Fruit fly (Drosophila melanogaster) whole organism, embryonic: ENCODE measurements around the gene CG34244.

Experiments
- Abd-B ChIP-seq: fragments of 200-800 bp; sonication (Bioruptor generic); optimal IDR thresholded peaks from 2 replicates; lab custom pipeline; 2018; ENCODE audit warnings: missing biosample characterization, mild to moderate bottlenecking, missing genetic modification characterization, moderate library complexity
- B-H2 ChIP-seq: fragments of 200-800 bp; sonication (Bioruptor generic); optimal IDR thresholded peaks from 2 replicates; lab custom pipeline; 2018; ENCODE audit warnings: missing biosample characterization, mild to moderate bottlenecking, missing genetic modification characterization
- CG11560 ChIP-seq: fragments of 200-800 bp; sonication (Bioruptor generic); IDR thresholded peaks from 3 replicates; pipeline ENCODE4 v1.3.6; 2022; ENCODE audit warnings: missing biosample characterization, missing genetic modification characterization
- CG12104 ChIP-seq: fragments of 200-800 bp; sonication (Bioruptor generic); optimal IDR thresholded peaks from 3 replicates; lab custom pipeline; 2016; ENCODE audit warnings: missing biosample characterization, missing genetic modification characterization
- CG13123 ChIP-seq: fragments of 200-800 bp; sonication (Bioruptor generic); optimal IDR thresholded peaks from 2 replicates; lab custom pipeline; 2016; ENCODE audit warnings: missing biosample characterization, missing genetic modification characterization
- CG13424 ChIP-seq: fragments of 200-800 bp; sonication (Bioruptor generic); optimal IDR thresholded peaks from 2 replicates; lab custom pipeline; 2019; ENCODE audit warnings: missing biosample characterization, mild to moderate bottlenecking, missing genetic modification characterization, moderate library complexity
- CG13775 ChIP-seq: fragments of 200-800 bp; sonication (Bioruptor generic); optimal IDR thresholded peaks from 3 replicates; lab custom pipeline; 2017; ENCODE audit warnings: missing biosample characterization, mild to moderate bottlenecking, missing genetic modification characterization
- CG17186 ChIP-seq: fragments of 200-800 bp; sonication (Bioruptor generic); optimal IDR thresholded peaks from 3 replicates; lab custom pipeline; 2017; ENCODE audit warnings: missing biosample characterization, missing genetic modification reagents, missing genetic modification characterization
- CG2202 ChIP-seq: fragments of 200-800 bp; sonication (Bioruptor generic); optimal IDR thresholded peaks from 2 replicates; lab custom pipeline; 2018; ENCODE audit warnings: missing biosample characterization, mild to moderate bottlenecking, missing genetic modification characterization
- CG30020 ChIP-seq: fragments of 200-800 bp; optimal IDR thresholded peaks from 2 replicates; lab custom pipeline; 2019; ENCODE audit warnings: missing biosample characterization, mild to moderate bottlenecking, missing genetic modification characterization, moderate library complexity
- CG31441 ChIP-seq: fragments of 200-800 bp; sonication (Bioruptor generic); IDR thresholded peaks from 2 replicates; pipeline ENCODE4 v1.3.6; 2022; ENCODE audit warnings: missing biosample characterization, missing genetic modification characterization
- CG3163 ChIP-seq: fragments of 200-800 bp; sonication (Bioruptor generic); optimal IDR thresholded peaks from 3 replicates; lab custom pipeline; 2016; ENCODE audit warnings: missing biosample characterization, missing genetic modification characterization
- CG5180 ChIP-seq: fragments of 200-800 bp; sonication (Bioruptor generic); optimal IDR thresholded peaks from 3 replicates; lab custom pipeline; 2017; ENCODE audit warnings: missing biosample characterization, missing genetic modification characterization, mild to moderate bottlenecking, moderate library complexity, missing genetic modification reagents
- CG5953 ChIP-seq: fragments of 200-800 bp; sonication (Bioruptor generic); IDR thresholded peaks from 2 replicates; pipeline ENCODE4 v1.3.6; 2022; ENCODE audit warnings: missing biosample characterization, missing genetic modification characterization
- CG8290 ChIP-seq, 3 experiments: fragments of 200-800 bp; sonication (Bioruptor generic); optimal IDR thresholded peaks; 2 replicates each; lab custom pipeline; 2016 to 2019; ENCODE audit warnings: missing biosample characterization in 3 of 3, missing genetic modification characterization in 3 of 3, mild to moderate bottlenecking in 2 of 3, moderate library complexity in 1 of 3
- CTCF ChIP-seq: fragments of 200-800 bp; sonication (Bioruptor generic); optimal IDR thresholded peaks from 2 replicates; lab custom pipeline; 2017; ENCODE audit warnings: missing biosample characterization, mild to moderate bottlenecking, missing genetic modification characterization, moderate library complexity
- Chrac-16 ChIP-seq: fragments of 200-800 bp; sonication (Bioruptor generic); optimal IDR thresholded peaks from 3 replicates; lab custom pipeline; 2016; ENCODE audit warnings: missing biosample characterization, missing genetic modification characterization
- CkIIα-i1 ChIP-seq: fragments of 200-800 bp; sonication (Bioruptor generic); IDR thresholded peaks from 2 replicates; pipeline ENCODE4 v1.3.6; 2022; ENCODE audit warnings: missing biosample characterization, missing genetic modification characterization
- Dref ChIP-seq: fragments of 200-800 bp; sonication (Bioruptor generic); IDR thresholded peaks from 2 replicates; pipeline ENCODE4 v1.3.6; 2022; ENCODE audit warnings: missing biosample characterization, missing genetic modification characterization
- E2f1 ChIP-seq: fragments of 200-800 bp; sonication (Bioruptor generic); IDR thresholded peaks from 2 replicates; pipeline ENCODE4 v1.3.6; 2022; ENCODE audit warnings: missing biosample characterization, missing genetic modification characterization
- E2f2 ChIP-seq: fragments of 200-800 bp; sonication (Bioruptor generic); IDR thresholded peaks from 2 replicates; pipeline ENCODE4 v1.3.6; 2022; ENCODE audit warnings: missing biosample characterization, missing genetic modification characterization
- Ets65A ChIP-seq: fragments of 200-800 bp; sonication (Bioruptor generic); peaks from one replicate; lab custom pipeline; 2016; ENCODE audit warnings: missing biosample characterization, missing genetic modification characterization
- NK7.1 ChIP-seq: fragments of 200-800 bp; sonication (Bioruptor generic); optimal IDR thresholded peaks from 3 replicates; lab custom pipeline; 2016; ENCODE audit warnings: missing biosample characterization, missing genetic modification characterization
- Oli ChIP-seq: fragments of 200-800 bp; sonication (Bioruptor generic); optimal IDR thresholded peaks from 2 replicates; lab custom pipeline; 2018; ENCODE audit warnings: missing biosample characterization, mild to moderate bottlenecking, missing genetic modification characterization, moderate library complexity
- Xbp1 ChIP-seq: fragments of 200-800 bp; sonication (Bioruptor generic); optimal IDR thresholded peaks from 3 replicates; lab custom pipeline; 2016; ENCODE audit warnings: missing biosample characterization, mild to moderate bottlenecking, missing genetic modification characterization
- abd-A ChIP-seq: fragments of 200-800 bp; sonication (Bioruptor generic); optimal IDR thresholded peaks from 3 replicates; lab custom pipeline; 2019; ENCODE audit warnings: missing biosample characterization, mild to moderate bottlenecking, missing genetic modification characterization, moderate library complexity
- ara ChIP-seq: fragments of 200-800 bp; sonication (Bioruptor generic); IDR thresholded peaks from 2 replicates; pipeline ENCODE4 v1.3.6; 2022; ENCODE audit warnings: missing biosample characterization, missing genetic modification characterization
- bcd ChIP-seq: fragments of 200-800 bp; sonication (Bioruptor generic); optimal IDR thresholded peaks from 2 replicates; lab custom pipeline; 2017; ENCODE audit warnings: missing biosample characterization, mild to moderate bottlenecking, missing genetic modification characterization
- caup ChIP-seq: fragments of 200-800 bp; sonication (Bioruptor generic); optimal IDR thresholded peaks from 3 replicates; lab custom pipeline; 2017; ENCODE audit warnings: missing biosample characterization, mild to moderate bottlenecking, missing genetic modification characterization, moderate library complexity; ENCODE audit not compliant: severe bottlenecking
- chif ChIP-seq, 2 experiments: fragments of 200-800 bp; sonication (Bioruptor generic); optimal IDR thresholded peaks; 3 replicates each; lab custom pipeline; 2016; ENCODE audit warnings: missing biosample characterization in 2 of 2, missing genetic modification characterization in 2 of 2
- fd96Cb ChIP-seq: fragments of 200-800 bp; sonication (Bioruptor generic); optimal IDR thresholded peaks from 2 replicates; lab custom pipeline; 2018; ENCODE audit warnings: missing biosample characterization, mild to moderate bottlenecking, missing genetic modification characterization, moderate library complexity
- ftz-f1 ChIP-seq: fragments of 200-800 bp; sonication (Bioruptor generic); optimal IDR thresholded peaks from 2 replicates; lab custom pipeline; 2016; ENCODE audit warnings: missing biosample characterization, missing genetic modification characterization
- gcm2 ChIP-seq: fragments of 200-800 bp; sonication (Bioruptor generic); optimal IDR thresholded peaks from 2 replicates; lab custom pipeline; 2016; ENCODE audit warnings: missing biosample characterization, missing genetic modification characterization
- gem ChIP-seq: fragments of 200-800 bp; sonication (Bioruptor generic); optimal IDR thresholded peaks from 2 replicates; lab custom pipeline; 2019; ENCODE audit warnings: missing biosample characterization, mild to moderate bottlenecking, missing genetic modification characterization, moderate library complexity
- her ChIP-seq: fragments of 200-800 bp; sonication (Bioruptor generic); optimal IDR thresholded peaks from 2 replicates; lab custom pipeline; 2016; ENCODE audit warnings: missing biosample characterization, missing genetic modification characterization
- hth ChIP-seq: fragments of >200 bp; optimal IDR thresholded peaks from 2 replicates; lab custom pipeline; 2017; ENCODE audit warnings: inconsistent platforms
- insv ChIP-seq, 2 experiments: fragments of 200-800 bp; sonication (Bioruptor generic); optimal IDR thresholded peaks; 3 replicates each; lab custom pipeline; 2016 to 2018; ENCODE audit warnings: missing biosample characterization in 2 of 2, missing genetic modification characterization in 2 of 2
- lmd ChIP-seq: fragments of 200-800 bp; sonication (Bioruptor generic); IDR thresholded peaks from 2 replicates; pipeline ENCODE4 v1.3.6; 2022; ENCODE audit warnings: missing biosample characterization, missing genetic modification characterization
- nau ChIP-seq: fragments of 200-800 bp; sonication (Bioruptor generic); optimal IDR thresholded peaks from 3 replicates; lab custom pipeline; 2017; ENCODE audit warnings: missing biosample characterization, mild to moderate bottlenecking, missing genetic modification characterization, missing genetic modification reagents
- odd ChIP-seq: fragments of 200-800 bp; sonication (Bioruptor generic); optimal IDR thresholded peaks from 2 replicates; lab custom pipeline; 2017; ENCODE audit warnings: missing biosample characterization, mild to moderate bottlenecking, missing genetic modification characterization
- otp ChIP-seq: fragments of 200-800 bp; sonication (Bioruptor generic); IDR thresholded peaks from 3 replicates; pipeline ENCODE4, ENCODE4 v1.3.6; 2022; ENCODE audit warnings: missing biosample characterization, missing genetic modification characterization
- pan ChIP-seq, 4 experiments: fragments of >200 bp in 3 of 4; fragments of 200-800 bp in 1 of 4; sonication (Bioruptor generic) in 1 of 4; optimal IDR thresholded peaks in 3 of 4; IDR thresholded peaks in 1 of 4; 2 replicates each; pipeline versions ENCODE4 v1.3.6 to Lab custom; 2017 to 2022; ENCODE audit warnings: missing biosample characterization in 2 of 4, missing genetic modification characterization in 2 of 4, mixed read lengths in 1 of 4
- pho ChIP-seq: fragments of 200-800 bp; sonication (Bioruptor generic); optimal IDR thresholded peaks from 2 replicates; lab custom pipeline; 2016; ENCODE audit warnings: missing biosample characterization, missing genetic modification characterization
- slbo ChIP-seq: fragments of 200-800 bp; sonication (Bioruptor generic); IDR thresholded peaks from 2 replicates; pipeline ENCODE4 v1.3.6; 2022; ENCODE audit warnings: missing biosample characterization, missing genetic modification characterization
- sr ChIP-seq: fragments of 200-800 bp; sonication (Bioruptor generic); IDR thresholded peaks from 3 replicates; pipeline ENCODE4 v1.3.6; 2022; ENCODE audit warnings: missing biosample characterization, missing genetic modification characterization
- ttk ChIP-seq: fragments of 200-800 bp; sonication (Bioruptor generic); IDR thresholded peaks from 2 replicates; pipeline ENCODE4 v2.1.2; 2022; ENCODE audit warnings: missing biosample characterization, missing genetic modification characterization
- unpg ChIP-seq: fragments of 200-800 bp; sonication (Bioruptor generic); optimal IDR thresholded peaks from 3 replicates; lab custom pipeline; 2018; ENCODE audit warnings: missing biosample characterization, mild to moderate bottlenecking, missing genetic modification characterization, moderate library complexity
- usp ChIP-seq: fragments of >200 bp; optimal IDR thresholded peaks from 2 replicates; lab custom pipeline; 2017; ENCODE audit warnings: missing biosample characterization, missing genetic modification characterization
- yki ChIP-seq: fragments of >200 bp; optimal IDR thresholded peaks from 3 replicates; lab custom pipeline; 2018

CG34244 gene

dm6 chr3L:14274088-14275058 lies 38.6 kb upstream of the CG34244 start, which contains the start of gene fz (continued):
- TF ChIP-seq abd-A (tag; lab: Kevin White, UChicago) (peak; percentile 35), Abd-B (GFP tag; lab: Kevin White, UChicago) (no peak), chif (GFP tag; optimal IDR thresholded peaks at IDR 0.05; lab: Kevin White, UChicago) (no peak), gem (peak; percentile 45), sr (GFP tag; lab: Robert Waterston, UW) (no peak; the same call in 2 of the 3 replicates), CG12104 (GFP tag; lab: Kevin White, UChicago) (no peak), otp (GFP tag; lab: Robert Waterston, UW) (0 out of 3 replicates have a peak, but pooled peaks have one; percentile 11), CG11560 (tag; lab: Robert Waterston, UW) (no peak), CG2202 (tag; lab: Kevin White, UChicago) (peak; percentile 49), Oli (tag; lab: Kevin White, UChicago) (no peak), ara (no peak), slbo (GFP tag; lab: Robert Waterston, UW) (no peak), Chrac-16 (GFP tag; lab: Kevin White, UChicago) (no peak), B-H2 (GFP tag; lab: Kevin White, UChicago) (no peak), CkIIα-i1 (GFP tag; lab: Robert Waterston, UW) (no peak), caup (GFP tag; lab: Kevin White, UChicago) (no peak), CG5180 (GFP tag; lab: Kevin White, UChicago) (no peak), hth (lab: Kevin White, UChicago) (no peak), yki (lab: Kevin White, UChicago) (peak; percentile 100), pan (optimal IDR thresholded peaks at IDR 0.05; lab: Kevin White, UChicago) (no peak), pan (GFP tag; optimal IDR thresholded peaks at IDR 0.05 in 1 of 2, IDR thresholded peaks at IDR 0.05 in 1 of 2) (peak in 1 of 2 experiments; percentile 18), E2f2 (peak; percentile 25; the same call in 1 of the 2 replicates), CG13424 (tag; lab: Kevin White, UChicago) (no peak), CG13775 (peak; percentile 11), Xbp1 (GFP tag; lab: Kevin White, UChicago) (no peak), lmd (GFP tag; lab: Robert Waterston, UW) (no peak), bcd (GFP tag; lab: Kevin White, UChicago) (no peak), fd96Cb (no peak), CG31441 (GFP tag; lab: Robert Waterston, UW) (0 out of 2 replicates have a peak, but pooled peaks have one; percentile 32), nau (no peak), Dref (GFP tag; lab: Robert Waterston, UW) (no peak), unpg (GFP tag; lab: Kevin White, UChicago) (peak; percentile 48), E2f1 (GFP tag; lab: Robert Waterston, UW) (no peak), CG30020 (no peak), Ets65A (GFP tag; lab: Kevin White, UChicago) (no peak), CG13123 (GFP tag; lab: Kevin White, UChicago) (no peak), ttk (no peak), CTCF (GFP tag; lab: Kevin White, UChicago) (no peak), gcm2 (GFP tag; lab: Kevin White, UChicago) (no peak), insv (GFP tag; optimal IDR thresholded peaks at IDR 0.05; lab: Kevin White, UChicago) (no peak), pho (no peak), CG17186 (GFP tag; lab: Kevin White, UChicago) (no peak), ftz-f1 (GFP tag; lab: Kevin White, UChicago) (peak; percentile 98), CG8290 (GFP tag; optimal IDR thresholded peaks at IDR 0.05; lab: Kevin White, UChicago) (no peak), CG8290 (tag; optimal IDR thresholded peaks at IDR 0.05; lab: Kevin White, UChicago) (peak; percentile 10 to 53), odd (GFP tag; lab: Kevin White, UChicago) (no peak), NK7.1 (no peak), usp (no peak), CG3163 (GFP tag; lab: Kevin White, UChicago) (peak; percentile 84), CG5953 (GFP tag; lab: Robert Waterston, UW) (no peak), her (GFP tag; lab: Kevin White, UChicago) (no peak)
